Worm (Caenorhabditis elegans) whole organism, L2 larva: ENCODE measurements around the gene prp-3.

Experiments used
- aly-2 ChIP-seq: fragments of 150-350 bp; optimal IDR thresholded peaks from 2 replicates; lab custom pipeline; 2014; ENCODE audit warnings: missing biosample characterization, missing genetic modification characterization
- blmp-1 ChIP-seq: sonication (generic microtip); optimal IDR thresholded peaks from 2 replicates; lab custom pipeline; 2017; ENCODE audit warnings: missing genetic modification characterization, mild to moderate bottlenecking, missing compliant biosample characterization, antibody characterized with exemption, moderate library complexity; ENCODE audit not compliant: insufficient read depth
- fos-1 ChIP-seq: fragments of 150-350 bp; optimal IDR thresholded peaks from 2 replicates; lab custom pipeline; 2014; ENCODE audit warnings: missing biosample characterization, missing genetic modification characterization
- lsy-2 ChIP-seq, 2 experiments: fragments of 150-350 bp in 1 of 2; sonication (generic microtip) in 1 of 2; optimal IDR thresholded peaks; 2 replicates each; lab custom pipeline; 2014 to 2017; ENCODE audit warnings: missing biosample characterization in 2 of 2, missing genetic modification characterization in 2 of 2
- nhr-12 ChIP-seq: fragments of 150-350 bp; optimal IDR thresholded peaks from 2 replicates; lab custom pipeline; 2014; ENCODE audit warnings: missing biosample characterization, missing genetic modification characterization
- nhr-237 ChIP-seq: fragments of 150-350 bp; optimal IDR thresholded peaks from 2 replicates; lab custom pipeline; 2014; ENCODE audit warnings: missing biosample characterization, missing genetic modification characterization
- unc-62 ChIP-seq: fragments of 150-350 bp; optimal IDR thresholded peaks from 2 replicates; lab custom pipeline; 2014; ENCODE audit warnings: missing biosample characterization, missing genetic modification reagents, missing genetic modification characterization
- zag-1 ChIP-seq: fragments of 150-350 bp; optimal IDR thresholded peaks from 2 replicates; lab custom pipeline; 2014; ENCODE audit warnings: missing biosample characterization, missing genetic modification characterization

DNA sequence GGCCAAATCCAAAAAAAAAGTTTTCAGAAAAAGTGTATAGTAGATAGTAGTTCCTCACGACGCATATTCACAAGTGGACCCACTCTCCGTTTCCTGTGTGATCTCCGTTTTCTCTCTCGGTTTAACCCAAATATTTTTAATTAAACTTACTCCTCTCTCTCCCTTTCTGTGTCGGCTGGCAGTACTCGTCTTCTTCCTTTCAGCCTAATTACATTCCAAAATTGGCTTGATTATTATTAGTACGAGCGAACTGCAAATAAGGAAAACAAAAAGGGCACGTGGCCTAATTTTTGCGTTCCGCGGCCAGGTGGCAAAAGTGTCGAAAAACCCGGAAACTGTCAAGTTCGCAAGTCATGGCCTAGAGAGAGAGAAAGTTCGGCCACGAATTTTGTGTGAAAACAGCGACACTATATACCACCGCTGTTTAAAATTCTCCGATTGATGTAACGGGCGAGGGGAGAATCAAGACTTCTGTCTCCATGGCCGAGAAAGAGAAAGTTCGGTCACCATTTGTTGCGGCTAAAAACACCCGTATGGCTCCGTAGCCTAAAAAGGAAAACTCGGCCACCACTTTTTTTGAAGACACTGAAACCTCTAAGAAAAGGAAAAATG, 30.8 kb downstream of the prp-3 start:
- TF ChIP-seq lsy-2 (tag; optimal IDR thresholded peaks at IDR 0.05; lab: Kevin White, UChicago) = no peak
- no peak for TF ChIP-seq aly-2
- TF ChIP-seq zag-1 = no peak
- TF ChIP-seq fos-1 (tag; lab: Kevin White, UChicago) = no peak
- no peak for TF ChIP-seq blmp-1 (tag; lab: Kevin White, UChicago)
- TF ChIP-seq unc-62 (GFP tag; lab: Kevin White, UChicago) = no peak
- no peak for TF ChIP-seq nhr-237 (tag; lab: Kevin White, UChicago)
- TF ChIP-seq nhr-12 (tag; lab: Kevin White, UChicago) = no peak
